Fruit fly (Drosophila melanogaster) whole organism, embryonic: Measurements from ENCODE around the gene CG6225.

Experiments used
- Bteb2 ChIP-seq: fragments of 200-800 bp; sonication (Bioruptor generic); optimal IDR thresholded peaks from 2 replicates; lab custom pipeline; 2016; ENCODE audit warnings: missing biosample characterization, missing genetic modification characterization
- CG10543 ChIP-seq: fragments of 200-800 bp; sonication (Bioruptor generic); optimal IDR thresholded peaks from 3 replicates; lab custom pipeline; 2017; ENCODE audit warnings: missing biosample characterization, mild to moderate bottlenecking, missing genetic modification characterization, moderate library complexity
- CG11504 ChIP-seq: fragments of 200-800 bp; sonication (Bioruptor generic); optimal IDR thresholded peaks from 3 replicates; lab custom pipeline; 2019; ENCODE audit warnings: missing biosample characterization, mild to moderate bottlenecking, missing genetic modification characterization, moderate library complexity
- CG11560 ChIP-seq: fragments of 200-800 bp; sonication (Bioruptor generic); IDR thresholded peaks from 3 replicates; pipeline ENCODE4 v1.3.6; 2022; ENCODE audit warnings: missing biosample characterization, missing genetic modification characterization
- CG11723 ChIP-seq: fragments of 200-800 bp; sonication (Bioruptor generic); optimal IDR thresholded peaks from 2 replicates; lab custom pipeline; 2017; ENCODE audit warnings: missing biosample characterization, mild to moderate bottlenecking, missing genetic modification characterization
- CG13287 ChIP-seq: fragments of 200-800 bp; sonication (Bioruptor generic); IDR thresholded peaks from 2 replicates; pipeline ENCODE4 v1.3.6; 2022; ENCODE audit warnings: missing biosample characterization, missing genetic modification characterization; ENCODE audit not compliant: partially characterized antibody
- CG13424 ChIP-seq: fragments of 200-800 bp; sonication (Bioruptor generic); optimal IDR thresholded peaks from 2 replicates; lab custom pipeline; 2019; ENCODE audit warnings: missing biosample characterization, mild to moderate bottlenecking, missing genetic modification characterization, moderate library complexity
- CG16813 ChIP-seq: fragments of 200-800 bp; sonication (Bioruptor generic); IDR thresholded peaks from 3 replicates; pipeline ENCODE4 v1.3.6; 2022; ENCODE audit warnings: missing biosample characterization, missing genetic modification characterization; ENCODE audit not compliant: partially characterized antibody
- CG16863 ChIP-seq: fragments of 200-800 bp; sonication (Bioruptor generic); optimal IDR thresholded peaks from 3 replicates; lab custom pipeline; 2016; ENCODE audit warnings: missing biosample characterization, missing genetic modification characterization
- CG2116 ChIP-seq: fragments of 200-800 bp; sonication (Bioruptor generic); optimal IDR thresholded peaks from 3 replicates; lab custom pipeline; 2018; ENCODE audit warnings: missing biosample characterization, mild to moderate bottlenecking, missing genetic modification characterization
- CG2678 ChIP-seq: fragments of 200-800 bp; sonication (Bioruptor generic); optimal IDR thresholded peaks from 3 replicates; lab custom pipeline; 2019; ENCODE audit warnings: missing biosample characterization, mild to moderate bottlenecking, missing genetic modification characterization, moderate library complexity
- CG30431 ChIP-seq: fragments of 200-800 bp; sonication (Bioruptor generic); optimal IDR thresholded peaks from 2 replicates; lab custom pipeline; 2017; ENCODE audit warnings: missing biosample characterization, missing genetic modification characterization
- CG32767 ChIP-seq: fragments of 200-800 bp; sonication (Bioruptor generic); IDR thresholded peaks from 2 replicates; pipeline ENCODE4 v1.3.6; 2022; ENCODE audit warnings: missing biosample characterization, missing genetic modification characterization
- CG3407 ChIP-seq: fragments of 200-800 bp; sonication (Bioruptor generic); optimal IDR thresholded peaks from 2 replicates; lab custom pipeline; 2018; ENCODE audit warnings: missing biosample characterization, mild to moderate bottlenecking, missing genetic modification characterization
- CG3726 ChIP-seq: fragments of 200-800 bp; sonication (Bioruptor generic); IDR thresholded peaks from 3 replicates; pipeline ENCODE4, ENCODE4 v1.3.6; 2022; ENCODE audit warnings: missing biosample characterization, missing genetic modification characterization
- CG4707 ChIP-seq: fragments of 200-800 bp; sonication (Bioruptor generic); optimal IDR thresholded peaks from 2 replicates; lab custom pipeline; 2018; ENCODE audit warnings: missing biosample characterization, mild to moderate bottlenecking, missing genetic modification characterization, moderate library complexity
- CG7357 ChIP-seq: fragments of 200-800 bp; sonication (Bioruptor generic); IDR thresholded peaks from 3 replicates; pipeline ENCODE4 v1.3.6; 2022; ENCODE audit warnings: missing biosample characterization, missing genetic modification characterization
- CG7372 ChIP-seq: fragments of 200-800 bp; sonication (Bioruptor generic); IDR thresholded peaks from 2 replicates; pipeline ENCODE4 v1.3.6; 2022; ENCODE audit warnings: missing biosample characterization, missing genetic modification characterization
- CG7786 ChIP-seq: fragments of 200-800 bp; sonication (Bioruptor generic); optimal IDR thresholded peaks from 2 replicates; lab custom pipeline; 2016; ENCODE audit warnings: missing biosample characterization, missing genetic modification characterization
- CG8944 ChIP-seq: fragments of 200-800 bp; sonication (Bioruptor generic); optimal IDR thresholded peaks from 3 replicates; lab custom pipeline; 2016; ENCODE audit warnings: missing biosample characterization, missing genetic modification characterization
- CG9437 ChIP-seq: fragments of 200-800 bp; sonication (Bioruptor generic); optimal IDR thresholded peaks from 2 replicates; lab custom pipeline; 2018; ENCODE audit warnings: missing biosample characterization, mild to moderate bottlenecking, missing genetic modification characterization
- D ChIP-seq, 2 experiments: fragments of 200-800 bp in 1 of 2; fragments of >200 bp in 1 of 2; sonication (Bioruptor generic) in 1 of 2; optimal IDR thresholded peaks; 2 replicates in 1 of 2; 3 replicates in 1 of 2; lab custom pipeline; 2017; ENCODE audit warnings: mild to moderate bottlenecking in 1 of 2, missing biosample characterization in 1 of 2, missing genetic modification characterization in 1 of 2, missing genetic modification reagents in 1 of 2
- Dad ChIP-seq: fragments of 200-800 bp; sonication (Bioruptor generic); optimal IDR thresholded peaks from 3 replicates; lab custom pipeline; 2016; ENCODE audit warnings: missing biosample characterization, missing genetic modification characterization
- Dll ChIP-seq: fragments of 200-800 bp; sonication (Bioruptor generic); IDR thresholded peaks from 4 replicates; pipeline ENCODE4 v1.3.6; 2022; ENCODE audit warnings: missing biosample characterization, missing genetic modification characterization; ENCODE audit not compliant: partially characterized antibody
- Elba2 ChIP-seq: fragments of 200-800 bp; sonication (Bioruptor generic); optimal IDR thresholded peaks from 3 replicates; lab custom pipeline; 2016; ENCODE audit warnings: missing biosample characterization, missing genetic modification characterization
- HLH3B ChIP-seq: fragments of 200-800 bp; sonication (Bioruptor generic); IDR thresholded peaks from 2 replicates; pipeline ENCODE4 v1.3.6; 2022; ENCODE audit warnings: missing biosample characterization, missing genetic modification characterization
- Max ChIP-seq: fragments of 200-800 bp; sonication (Bioruptor generic); optimal IDR thresholded peaks from 2 replicates; lab custom pipeline; 2016; ENCODE audit warnings: missing biosample characterization, mild to moderate bottlenecking, missing genetic modification characterization
- NK7.1 ChIP-seq: fragments of 200-800 bp; sonication (Bioruptor generic); optimal IDR thresholded peaks from 3 replicates; lab custom pipeline; 2016; ENCODE audit warnings: missing biosample characterization, missing genetic modification characterization
- Rx ChIP-seq: fragments of 200-800 bp; sonication (Bioruptor generic); IDR thresholded peaks from 2 replicates; pipeline ENCODE4 v1.3.6; 2022; ENCODE audit warnings: missing biosample characterization, missing genetic modification characterization
- Sin3A ChIP-seq: fragments of >200 bp; optimal IDR thresholded peaks from 2 replicates; lab custom pipeline; 2018
- aop ChIP-seq: fragments of 200-800 bp; sonication (Bioruptor generic); IDR thresholded peaks from 2 replicates; pipeline ENCODE4 v1.3.6; 2022; ENCODE audit warnings: missing biosample characterization, missing genetic modification characterization
- ara ChIP-seq: fragments of 200-800 bp; sonication (Bioruptor generic); IDR thresholded peaks from 2 replicates; pipeline ENCODE4 v1.3.6; 2022; ENCODE audit warnings: missing biosample characterization, missing genetic modification characterization
- ase ChIP-seq: fragments of 200-800 bp; sonication (Bioruptor generic); IDR thresholded peaks from 3 replicates; pipeline ENCODE4 v1.3.6; 2022; ENCODE audit warnings: missing biosample characterization, missing genetic modification characterization
- da ChIP-seq: fragments of 200-800 bp; sonication (Bioruptor generic); optimal IDR thresholded peaks from 2 replicates; lab custom pipeline; 2016; ENCODE audit warnings: missing biosample characterization, missing genetic modification characterization
- eve ChIP-seq, 2 experiments: fragments of >200 bp; optimal IDR thresholded peaks; 2 replicates each; lab custom pipeline; 2017; ENCODE audit warnings: missing biosample characterization in 2 of 2, missing genetic modification characterization in 2 of 2
- gsb ChIP-seq: fragments of 200-800 bp; sonication (Bioruptor generic); IDR thresholded peaks from 2 replicates; pipeline ENCODE4 v1.3.6; 2022; ENCODE audit warnings: missing biosample characterization, missing genetic modification characterization
- kay ChIP-seq: fragments of 200-800 bp; sonication (Bioruptor generic); optimal IDR thresholded peaks from 2 replicates; lab custom pipeline; 2016; ENCODE audit warnings: missing biosample characterization, missing genetic modification characterization
- kni ChIP-seq: fragments of 200-800 bp; sonication (Bioruptor generic); optimal IDR thresholded peaks from 3 replicates; lab custom pipeline; 2017; ENCODE audit warnings: mild to moderate bottlenecking, missing biosample characterization, missing genetic modification reagents, missing genetic modification characterization
- mld ChIP-seq: fragments of 200-800 bp; sonication (Bioruptor generic); IDR thresholded peaks from 3 replicates; pipeline ENCODE4 v1.3.6; 2022; ENCODE audit warnings: missing biosample characterization, missing genetic modification characterization; ENCODE audit not compliant: partially characterized antibody
- nerfin-2 ChIP-seq: fragments of 200-800 bp; sonication (Bioruptor generic); IDR thresholded peaks from 2 replicates; pipeline ENCODE4 v1.3.6; 2022; ENCODE audit warnings: missing biosample characterization, missing genetic modification characterization; ENCODE audit not compliant: partially characterized antibody
- psq ChIP-seq: fragments of 200-800 bp; sonication (Bioruptor generic); optimal IDR thresholded peaks from 2 replicates; lab custom pipeline; 2017; ENCODE audit warnings: missing biosample characterization, missing genetic modification characterization
- seq ChIP-seq: fragments of 200-800 bp; sonication (Bioruptor generic); IDR thresholded peaks from 2 replicates; pipeline ENCODE4 v1.3.6; 2022; ENCODE audit warnings: missing biosample characterization, missing genetic modification characterization
- shn ChIP-seq: fragments of 200-800 bp; sonication (Bioruptor generic); optimal IDR thresholded peaks from 3 replicates; lab custom pipeline; 2016; ENCODE audit warnings: missing biosample characterization, missing genetic modification characterization
- sim ChIP-seq: fragments of 200-800 bp; sonication (Bioruptor generic); IDR thresholded peaks from 2 replicates; pipeline ENCODE4 v1.3.6; 2022; ENCODE audit warnings: missing biosample characterization, missing genetic modification characterization
- sima ChIP-seq: fragments of 200-800 bp; sonication (Bioruptor generic); optimal IDR thresholded peaks from 2 replicates; lab custom pipeline; 2016; ENCODE audit warnings: missing biosample characterization, missing genetic modification characterization
- tap ChIP-seq: fragments of 200-800 bp; optimal IDR thresholded peaks from 3 replicates; lab custom pipeline; 2019; ENCODE audit warnings: missing biosample characterization, mild to moderate bottlenecking, missing genetic modification characterization, moderate library complexity
- tio ChIP-seq: fragments of 200-800 bp; sonication (Bioruptor generic); optimal IDR thresholded peaks from 2 replicates; lab custom pipeline; 2017; ENCODE audit warnings: missing biosample characterization, missing genetic modification characterization, inconsistent platforms
- ttk ChIP-seq: fragments of 200-800 bp; sonication (Bioruptor generic); IDR thresholded peaks from 2 replicates; pipeline ENCODE4 v2.1.2; 2022; ENCODE audit warnings: missing biosample characterization, missing genetic modification characterization
- vvl ChIP-seq: fragments of 200-800 bp; sonication (Bioruptor generic); IDR thresholded peaks from 2 replicates; pipeline ENCODE4 v1.3.6; 2022; ENCODE audit warnings: missing biosample characterization, missing genetic modification characterization
- yki ChIP-seq: fragments of >200 bp; optimal IDR thresholded peaks from 3 replicates; lab custom pipeline; 2018

CG6225 gene

dm6 chr3R:12653511-12654252 lies 695 bp upstream of the CG6225 start (continued):
- peak; percentile 79 for TF ChIP-seq HLH3B (GFP tag; lab: Robert Waterston, UW)
- peak; percentile 77 for TF ChIP-seq tap (tag; lab: Kevin White, UChicago)
- TF ChIP-seq da (GFP tag; lab: Kevin White, UChicago) = peak; percentile 6
- peak; percentile 81 for TF ChIP-seq shn (GFP tag; lab: Kevin White, UChicago)
- TF ChIP-seq CG16863 (GFP tag; lab: Kevin White, UChicago) = peak; percentile 84
- TF ChIP-seq CG13424 = peak; percentile 88
- peak; percentile 47 for TF ChIP-seq NK7.1 (GFP tag; lab: Kevin White, UChicago)
- TF ChIP-seq CG7357 = peak; percentile 81
- peak; percentile 90 for TF ChIP-seq CG2678 (tag; lab: Kevin White, UChicago)
- peak; percentile 80 for TF ChIP-seq Dad
- TF ChIP-seq CG11560 (tag; lab: Robert Waterston, UW) = peak; percentile 73
- TF ChIP-seq yki (lab: Kevin White, UChicago) = no peak
- TF ChIP-seq CG11504 (tag; lab: Kevin White, UChicago) = peak; percentile 88
- TF ChIP-seq seq (GFP tag; lab: Robert Waterston, UW) = peak; percentile 89
- peak; percentile 87 for TF ChIP-seq CG32767 (GFP tag; lab: Robert Waterston, UW)
- TF ChIP-seq aop (GFP tag; lab: Robert Waterston, UW) = no peak
- TF ChIP-seq nerfin-2 = 0 out of 2 replicates have a peak, but pooled peaks have one; percentile 18
- TF ChIP-seq CG8944 = peak; percentile 86
- peak; percentile 74 for TF ChIP-seq ase
- peak; percentile 70 for TF ChIP-seq ara (GFP tag; lab: Robert Waterston, UW)
- TF ChIP-seq CG10543 (GFP tag; lab: Kevin White, UChicago) = peak; percentile 67
- no peak for TF ChIP-seq Elba2
- TF ChIP-seq eve (GFP tag; optimal IDR thresholded peaks at IDR 0.05; lab: Kevin White, UChicago) = no peak
- TF ChIP-seq Dll (GFP tag; lab: Robert Waterston, UW) = no peak
- TF ChIP-seq CG16813 = no peak
- TF ChIP-seq CG7372 (GFP tag; lab: Robert Waterston, UW) = peak; percentile 84
- TF ChIP-seq D (optimal IDR thresholded peaks at IDR 0.05; lab: Kevin White, UChicago) = no peak
- peak; percentile 84 for TF ChIP-seq D (GFP tag; optimal IDR thresholded peaks at IDR 0.05; lab: Kevin White, UChicago)
- TF ChIP-seq kni (GFP tag; lab: Kevin White, UChicago) = peak; percentile 11
- TF ChIP-seq CG3407 = peak; percentile 72
- 0 out of 3 replicates have a peak, but pooled peaks have one; percentile 57 for TF ChIP-seq CG3726 (GFP tag; lab: Robert Waterston, UW)
- peak; percentile 53 for TF ChIP-seq Max
- peak; percentile 79 for TF ChIP-seq Rx (GFP tag; lab: Robert Waterston, UW)
- peak; percentile 69 for TF ChIP-seq CG4707
- TF ChIP-seq CG7786 (GFP tag; lab: Kevin White, UChicago) = peak; percentile 84
- TF ChIP-seq mld = no peak
- TF ChIP-seq psq = peak; percentile 13
- peak; percentile 55 for TF ChIP-seq sima (GFP tag; lab: Kevin White, UChicago)
- peak; percentile 42 for TF ChIP-seq Bteb2
- TF ChIP-seq vvl = peak; percentile 77
- peak; percentile 85 for TF ChIP-seq CG11723 (GFP tag; lab: Kevin White, UChicago)
- 0 out of 2 replicates have a peak, but pooled peaks have one; percentile 55 for TF ChIP-seq sim (GFP tag; lab: Robert Waterston, UW)
- TF ChIP-seq CG13287 = peak; percentile 16; the same call in 1 of the 2 replicates
- peak; percentile 84 for TF ChIP-seq CG9437 (GFP tag; lab: Kevin White, UChicago)
- peak; percentile 86 for TF ChIP-seq ttk (GFP tag; lab: Robert Waterston, UW)
- TF ChIP-seq gsb (GFP tag; lab: Robert Waterston, UW) = peak; percentile 70
- peak; percentile 57 for TF ChIP-seq kay
- TF ChIP-seq CG2116 (GFP tag; lab: Kevin White, UChicago) = peak; percentile 42
- TF ChIP-seq CG30431 (GFP tag; lab: Kevin White, UChicago) = peak; percentile 74
- TF ChIP-seq tio (GFP tag; lab: Kevin White, UChicago) = peak; percentile 77
- no peak for TF ChIP-seq Sin3A (lab: Kevin White, UChicago)
